Fruit fly (Drosophila melanogaster): ENCODE measurements around the gene Cdk8.

The Cdk8 gene

dm6 chr3L:9847420-9847977 lies 9.0 kb upstream of the Cdk8 start (continued):
- no peak for TF ChIP-seq CG3407 (GFP tag; optimal IDR thresholded peaks at IDR 0.05)
- TF ChIP-seq CG8478 (optimal IDR thresholded peaks at IDR 0.05): no peak
- no peak for TF ChIP-seq jumu (GFP tag; optimal IDR thresholded peaks at IDR 0.05)
- TF ChIP-seq pan (optimal IDR thresholded peaks at IDR 0.05): no peak
- TF ChIP-seq pan (GFP tag; optimal IDR thresholded peaks at IDR 0.05 in 1 of 2, IDR thresholded peaks at IDR 0.05 in 1 of 2): peak in 1 of 2 experiments; percentile 68
- TF ChIP-seq CG8388 (GFP tag; optimal IDR thresholded peaks at IDR 0.05): no peak
- TF ChIP-seq CG9797 (GFP tag; optimal IDR thresholded peaks at IDR 0.05): no peak
- TF ChIP-seq eyg (GFP tag; optimal IDR thresholded peaks at IDR 0.05): peak; percentile 17
- TF ChIP-seq jigr1 (GFP tag; IDR thresholded peaks at IDR 0.05): no peak
- no peak for TF ChIP-seq CkIIα-i1 (GFP tag; IDR thresholded peaks at IDR 0.05)
- TF ChIP-seq run (tag; optimal IDR thresholded peaks at IDR 0.05): no peak
- TF ChIP-seq hbn (GFP tag; IDR thresholded peaks at IDR 0.05; ENCODE audit: partially characterized antibody): no peak
- peak; percentile 9 for TF ChIP-seq CG17829 (tag; optimal IDR thresholded peaks at IDR 0.05)
- TF ChIP-seq bcd (GFP tag; optimal IDR thresholded peaks at IDR 0.05): peak; percentile 35
- TF ChIP-seq btn (GFP tag; optimal IDR thresholded peaks at IDR 0.05): no peak
- TF ChIP-seq CG12659 (GFP tag; optimal IDR thresholded peaks at IDR 0.05): peak; percentile 55
- TF ChIP-seq knrl (GFP tag; IDR thresholded peaks at IDR 0.05; ENCODE audit: partially characterized antibody): no peak
- TF ChIP-seq ftz-f1 (GFP tag; optimal IDR thresholded peaks at IDR 0.05): no peak
- TF ChIP-seq Sox102F (GFP tag; optimal IDR thresholded peaks at IDR 0.05): peak; percentile 45
- peak; percentile 17 for TF ChIP-seq az2 (GFP tag; optimal IDR thresholded peaks at IDR 0.05)
- TF ChIP-seq schlank (tag; optimal IDR thresholded peaks at IDR 0.05): peak; percentile 46
- peak; percentile 21 for TF ChIP-seq B-H2 (GFP tag; optimal IDR thresholded peaks at IDR 0.05)
- peak; percentile 23 for TF ChIP-seq HHEX (GFP tag; optimal IDR thresholded peaks at IDR 0.05)
- TF ChIP-seq CG1832 (GFP tag; optimal IDR thresholded peaks at IDR 0.05): no peak
- TF ChIP-seq CG43689 (GFP tag; IDR thresholded peaks at IDR 0.05): no peak
- TF ChIP-seq rib (GFP tag; IDR thresholded peaks at IDR 0.05): peak; percentile 81
- TF ChIP-seq pum (GFP tag; optimal IDR thresholded peaks at IDR 0.05): peak; percentile 17
- no peak for TF ChIP-seq CG6683 (GFP tag; optimal IDR thresholded peaks at IDR 0.05)
- no peak for TF ChIP-seq usp (GFP tag; optimal IDR thresholded peaks at IDR 0.05)
- TF ChIP-seq Sox100B (GFP tag; optimal IDR thresholded peaks at IDR 0.05): peak; percentile 30
- no peak for TF ChIP-seq CG13775 (GFP tag; optimal IDR thresholded peaks at IDR 0.05)
- TF ChIP-seq Dbx (GFP tag; IDR thresholded peaks at IDR 0.05): peak; percentile 66; the same call in 2 of the 3 replicates
- TF ChIP-seq gem (tag; optimal IDR thresholded peaks at IDR 0.05): peak; percentile 65
- TF ChIP-seq CG5180 (GFP tag; optimal IDR thresholded peaks at IDR 0.05): peak; percentile 16
- TF ChIP-seq tgo (GFP tag; IDR thresholded peaks at IDR 0.05): peak; percentile 46; the same call in 2 of the 3 replicates
- peak; percentile 42 for TF ChIP-seq stc (GFP tag; IDR thresholded peaks at IDR 0.05)
- TF ChIP-seq CG6254 (GFP tag; optimal IDR thresholded peaks at IDR 0.05): no peak
- peak; percentile 34 for TF ChIP-seq Blimp-1 (GFP tag; optimal IDR thresholded peaks at IDR 0.05)
- no peak for TF ChIP-seq Bdp1 (GFP tag; optimal IDR thresholded peaks at IDR 0.05)
- TF ChIP-seq Fer2 (tag; optimal IDR thresholded peaks at IDR 0.05): no peak
- TF ChIP-seq CG15011 (GFP tag; optimal IDR thresholded peaks at IDR 0.05): peak; percentile 13
- no peak for TF ChIP-seq Mad (GFP tag; optimal IDR thresholded peaks at IDR 0.05)
- TF ChIP-seq dysf (GFP tag; IDR thresholded peaks at IDR 0.05): peak; percentile 57; the same call in 2 of the 3 replicates
- TF ChIP-seq CG33213 (GFP tag; optimal IDR thresholded peaks at IDR 0.05): no peak
- TF ChIP-seq unpg (GFP tag; optimal IDR thresholded peaks at IDR 0.05): peak; percentile 44
- peak; percentile 47 for TF ChIP-seq sqz (GFP tag; optimal IDR thresholded peaks at IDR 0.05)
- TF ChIP-seq CG2875 (GFP tag; optimal IDR thresholded peaks at IDR 0.05): no peak
- peak; percentile 29 for TF ChIP-seq CG4328 (GFP tag; optimal IDR thresholded peaks at IDR 0.05)
- TF ChIP-seq gcm2 (GFP tag; optimal IDR thresholded peaks at IDR 0.05): peak; percentile 1
- TF ChIP-seq CG18619 (GFP tag; optimal IDR thresholded peaks at IDR 0.05): peak; percentile 35
- no peak for TF ChIP-seq CG4820 (GFP tag; optimal IDR thresholded peaks at IDR 0.05)

Data from whole organism, embryonic.